Worm (Caenorhabditis elegans) whole organism, mixed stage, embryonic: ENCODE data around the gene nhr-11.

Experiments used
- M03D4.4 ChIP-seq: sonication (generic microtip); optimal IDR thresholded peaks from 2 replicates; lab custom pipeline; 2017; ENCODE audit warnings: mild to moderate bottlenecking, missing genetic modification characterization, missing compliant biosample characterization
- bed-3 ChIP-seq: fragments of 200-800 bp; sonication (Bioruptor generic); optimal IDR thresholded peaks from 3 replicates; lab custom pipeline; 2018; ENCODE audit warnings: mild to moderate bottlenecking, missing genetic modification characterization, moderate library complexity, missing compliant biosample characterization
- blmp-1 ChIP-seq: fragments of 150-350 bp; optimal IDR thresholded peaks from 2 replicates; lab custom pipeline; 2014; ENCODE audit warnings: missing biosample characterization, missing genetic modification characterization
- ceh-39 ChIP-seq: fragments of 150-350 bp; optimal IDR thresholded peaks from 2 replicates; lab custom pipeline; 2014; ENCODE audit warnings: missing biosample characterization, missing genetic modification characterization
- ceh-83 ChIP-seq: fragments of 200-800 bp; sonication (Bioruptor generic); optimal IDR thresholded peaks from 2 replicates; lab custom pipeline; 2018; ENCODE audit warnings: mild to moderate bottlenecking, missing genetic modification characterization, missing compliant biosample characterization
- ces-1 ChIP-seq: fragments of 150-350 bp; optimal IDR thresholded peaks from 2 replicates; lab custom pipeline; 2014; ENCODE audit warnings: missing biosample characterization, missing genetic modification reagents, missing genetic modification characterization
- cnd-1 ChIP-seq: fragments of 200-800 bp; sonication (Bioruptor generic); optimal IDR thresholded peaks from 2 replicates; lab custom pipeline; 2018; ENCODE audit warnings: mild to moderate bottlenecking, missing genetic modification characterization, missing compliant biosample characterization
- drap-1 ChIP-seq: fragments of 200-800 bp; sonication (Bioruptor generic); optimal IDR thresholded peaks from 3 replicates; lab custom pipeline; 2018; ENCODE audit warnings: mild to moderate bottlenecking, missing genetic modification characterization, missing compliant biosample characterization
- elt-1 ChIP-seq: sonication (generic microtip); optimal IDR thresholded peaks from 2 replicates; lab custom pipeline; 2017; ENCODE audit warnings: missing genetic modification characterization, mild to moderate bottlenecking, missing compliant biosample characterization, antibody characterized with exemption, moderate library complexity, borderline replicate concordance; ENCODE audit not compliant: insufficient read depth
- flh-1 ChIP-seq: fragments of 200-800 bp; sonication (Bioruptor generic); optimal IDR thresholded peaks from 2 replicates; lab custom pipeline; 2018; ENCODE audit warnings: mild to moderate bottlenecking, missing genetic modification characterization, moderate library complexity, missing compliant biosample characterization
- ham-2 ChIP-seq: fragments of 200-800 bp; sonication (Bioruptor generic); optimal IDR thresholded peaks from 2 replicates; lab custom pipeline; 2018; ENCODE audit warnings: mild to moderate bottlenecking, missing genetic modification characterization, missing compliant biosample characterization
- hlh-1 ChIP-seq: fragments of 150-350 bp; optimal IDR thresholded peaks from 2 replicates; lab custom pipeline; 2014; ENCODE audit warnings: missing biosample characterization, missing genetic modification reagents, missing genetic modification characterization
- lin-32 ChIP-seq: fragments of 200-800 bp; sonication (Bioruptor generic); optimal IDR thresholded peaks from 2 replicates; lab custom pipeline; 2018; ENCODE audit warnings: mild to moderate bottlenecking, missing genetic modification characterization, missing compliant biosample characterization
- lsy-2 ChIP-seq: fragments of 150-350 bp; optimal IDR thresholded peaks from 2 replicates; lab custom pipeline; 2014; ENCODE audit warnings: missing biosample characterization, missing genetic modification characterization
- mab-5 ChIP-seq: fragments of 150-350 bp; optimal IDR thresholded peaks from 2 replicates; lab custom pipeline; 2014; ENCODE audit warnings: missing biosample characterization, missing genetic modification characterization
- mep-1 ChIP-seq: fragments of 150-350 bp; optimal IDR thresholded peaks from 2 replicates; lab custom pipeline; 2017; ENCODE audit warnings: missing biosample characterization, missing genetic modification reagents, missing genetic modification characterization, inconsistent platforms
- mls-2 ChIP-seq: sonication (generic microtip); optimal IDR thresholded peaks from 2 replicates; lab custom pipeline; 2016; ENCODE audit warnings: mild to moderate bottlenecking, missing genetic modification characterization, moderate library complexity, missing compliant biosample characterization
- nhr-12 ChIP-seq: fragments of 150-350 bp; optimal IDR thresholded peaks from 2 replicates; lab custom pipeline; 2014; ENCODE audit warnings: missing biosample characterization, missing genetic modification characterization
- nhr-2 ChIP-seq: fragments of 150-350 bp; optimal IDR thresholded peaks from 2 replicates; lab custom pipeline; 2014; ENCODE audit warnings: missing biosample characterization, missing genetic modification characterization
- nhr-237 ChIP-seq: fragments of 150-350 bp; optimal IDR thresholded peaks from 2 replicates; lab custom pipeline; 2014; ENCODE audit warnings: missing biosample characterization, missing genetic modification characterization
- nhr-28 ChIP-seq: fragments of 150-350 bp; optimal IDR thresholded peaks from 2 replicates; lab custom pipeline; 2014; ENCODE audit warnings: missing biosample characterization, missing genetic modification characterization
- nhr-76 ChIP-seq: sonication (generic microtip); optimal IDR thresholded peaks from 2 replicates; lab custom pipeline; 2017; ENCODE audit warnings: missing biosample characterization, missing genetic modification characterization
- pha-4 ChIP-seq: fragments of 150-350 bp; optimal IDR thresholded peaks from 2 replicates; lab custom pipeline; 2018; ENCODE audit warnings: missing biosample characterization, missing genetic modification reagents, missing genetic modification characterization
- sem-2 ChIP-seq: fragments of 200-800 bp; sonication (Bioruptor generic); optimal IDR thresholded peaks from 2 replicates; lab custom pipeline; 2018; ENCODE audit warnings: mild to moderate bottlenecking, missing genetic modification characterization, missing compliant biosample characterization
- snpc-4 ChIP-seq: fragments of 150-350 bp; optimal IDR thresholded peaks from 2 replicates; lab custom pipeline; 2014; ENCODE audit warnings: missing biosample characterization, missing genetic modification characterization
- sptf-1 ChIP-seq: sonication (generic microtip); optimal IDR thresholded peaks from 2 replicates; lab custom pipeline; 2017; ENCODE audit warnings: mild to moderate bottlenecking, missing genetic modification characterization, moderate library complexity, missing compliant biosample characterization
- unc-120 ChIP-seq: sonication (generic microtip); optimal IDR thresholded peaks from 2 replicates; lab custom pipeline; 2017; ENCODE audit warnings: missing genetic modification characterization, missing compliant biosample characterization; ENCODE audit not compliant: poor library complexity, severe bottlenecking
- unc-39 ChIP-seq: fragments of 150-350 bp; optimal IDR thresholded peaks from 2 replicates; lab custom pipeline; 2014; ENCODE audit warnings: missing biosample characterization, missing genetic modification characterization
- unc-62 ChIP-seq: fragments of 150-350 bp; optimal IDR thresholded peaks from 2 replicates; lab custom pipeline; 2014; ENCODE audit warnings: missing biosample characterization, missing genetic modification reagents, missing genetic modification characterization
- zip-8 ChIP-seq: fragments of 150-350 bp; optimal IDR thresholded peaks from 2 replicates; lab custom pipeline; 2014; ENCODE audit warnings: missing biosample characterization, missing genetic modification characterization
- ztf-11 ChIP-seq: fragments of 150-350 bp; optimal IDR thresholded peaks from 2 replicates; lab custom pipeline; 2014; ENCODE audit warnings: missing biosample characterization, missing genetic modification characterization

Gene nhr-11

ce11 chrIV:9069703-9070102, at the start of gene nhr-11:
Gene nhr-11, plus strand, starts transcription at chrIV:9070003.
- no peak for TF ChIP-seq mls-2 (tag; lab: Kevin White, UChicago)
- no peak for TF ChIP-seq sem-2 (GFP tag; lab: Kevin White, UChicago)
- TF ChIP-seq blmp-1 = no peak
- TF ChIP-seq hlh-1 (tag; lab: Kevin White, UChicago) = no peak
- no peak for TF ChIP-seq nhr-2 (tag; lab: Kevin White, UChicago)
- no peak for TF ChIP-seq nhr-237 (tag; lab: Kevin White, UChicago)
- TF ChIP-seq mab-5 (tag; lab: Kevin White, UChicago) = no peak
- no peak for TF ChIP-seq zip-8 (tag; lab: Kevin White, UChicago)
- no peak for TF ChIP-seq cnd-1 (tag; lab: Kevin White, UChicago)
- no peak for TF ChIP-seq sptf-1 (tag; lab: Kevin White, UChicago)
- TF ChIP-seq mep-1 (tag; lab: Kevin White, UChicago) = no peak
- no peak for TF ChIP-seq unc-62
- TF ChIP-seq snpc-4 (tag; lab: Kevin White, UChicago) = no peak
- TF ChIP-seq unc-120 (tag; lab: Kevin White, UChicago) = no peak
- TF ChIP-seq ceh-39 (tag; lab: Kevin White, UChicago) = no peak
- no peak for TF ChIP-seq nhr-12 (tag; lab: Kevin White, UChicago)

DNA sequence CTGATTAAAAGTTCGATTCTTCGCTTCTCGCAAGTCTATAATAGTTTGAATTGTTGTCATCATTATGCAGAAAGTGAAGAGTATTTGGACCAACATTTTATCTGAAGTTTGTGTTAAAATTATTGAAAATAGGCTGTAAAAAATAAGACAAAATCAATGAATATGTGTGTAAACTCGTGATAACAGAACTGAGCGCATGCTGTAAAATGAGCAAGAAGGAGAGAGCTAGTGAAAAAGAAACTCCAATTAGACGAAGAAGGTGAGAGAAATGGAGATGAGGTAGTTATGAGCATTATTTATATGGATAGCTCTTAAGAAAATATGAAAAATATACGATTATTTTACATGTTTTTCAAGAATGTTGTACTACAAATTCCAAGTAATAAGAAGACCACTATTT, 49.0 kb upstream of the nhr-11 start, which contains the start of gene C53D6.4:
Gene C53D6.4 (minus strand): TSS at position 101 of the 400 bp plus-strand sequence.
- TF ChIP-seq nhr-12 (tag; lab: Kevin White, UChicago) (no peak), ces-1 (no peak), snpc-4 (tag; lab: Kevin White, UChicago) (no peak), lin-32 (GFP tag; lab: Kevin White, UChicago) (no peak), nhr-28 (no peak), flh-1 (no peak), sptf-1 (tag; lab: Kevin White, UChicago) (no peak), cnd-1 (tag; lab: Kevin White, UChicago) (no peak), nhr-76 (tag; lab: Kevin White, UChicago) (no peak), bed-3 (GFP tag; lab: Kevin White, UChicago) (no peak), mep-1 (tag; lab: Kevin White, UChicago) (no peak), ztf-11 (no peak), elt-1 (tag; lab: Kevin White, UChicago) (no peak), pha-4 (tag; lab: Kevin White, UChicago) (no peak), unc-62 (no peak)

- no peak for TF ChIP-seq pha-4 (tag; lab: Kevin White, UChicago)
- TF ChIP-seq ham-2 = no peak
- no peak for TF ChIP-seq ceh-83
- TF ChIP-seq mls-2 (tag; lab: Kevin White, UChicago) = no peak
- TF ChIP-seq unc-39 (tag; lab: Kevin White, UChicago) = no peak
- TF ChIP-seq unc-62 = no peak
- no peak for TF ChIP-seq snpc-4 (tag; lab: Kevin White, UChicago)
- no peak for TF ChIP-seq cnd-1 (tag; lab: Kevin White, UChicago)
- no peak for TF ChIP-seq ztf-11
- no peak for TF ChIP-seq ces-1
- no peak for TF ChIP-seq bed-3 (GFP tag; lab: Kevin White, UChicago)
- TF ChIP-seq drap-1 = no peak
- no peak for TF ChIP-seq sem-2 (GFP tag; lab: Kevin White, UChicago)
- no peak for TF ChIP-seq ceh-39 (tag; lab: Kevin White, UChicago)
- TF ChIP-seq M03D4.4 (tag; lab: Kevin White, UChicago) = no peak
- no peak for TF ChIP-seq mep-1 (tag; lab: Kevin White, UChicago)
Measured at ce11 chrIV:9021245-9021779, 48.5 kb upstream of the nhr-11 start.

DNA sequence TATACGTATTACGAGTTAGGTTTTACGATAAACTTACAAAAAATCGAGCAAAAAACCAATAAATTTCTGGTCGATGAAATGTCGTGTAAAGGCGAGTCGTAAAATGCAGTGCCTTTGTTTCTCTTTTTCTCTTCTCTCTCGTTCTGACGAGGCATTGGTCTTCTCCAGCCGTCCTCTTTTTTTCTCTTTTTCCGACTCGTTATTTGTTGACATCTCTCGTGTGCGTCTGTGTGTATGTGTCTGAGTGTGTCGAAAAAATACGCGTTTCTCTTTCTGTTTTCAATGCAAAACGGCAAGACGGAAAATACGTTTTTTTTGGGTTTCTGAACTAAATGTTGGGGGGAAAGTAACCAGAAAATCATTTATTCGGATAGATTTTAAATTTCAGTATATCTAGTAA, 37.3 kb upstream of the nhr-11 start, which contains the start of gene C53D6.6:
Gene C53D6.6 (minus strand): TSS at position 118 of the 400 bp plus-strand sequence.
- peak; percentile 3 for TF ChIP-seq mep-1 (tag; lab: Kevin White, UChicago)
- peak; percentile 56 for TF ChIP-seq pha-4 (tag; lab: Kevin White, UChicago)
- no peak for TF ChIP-seq bed-3 (GFP tag; lab: Kevin White, UChicago)
- TF ChIP-seq snpc-4 (tag; lab: Kevin White, UChicago) = no peak
- peak; percentile 32 for TF ChIP-seq hlh-1 (tag; lab: Kevin White, UChicago)

DNA sequence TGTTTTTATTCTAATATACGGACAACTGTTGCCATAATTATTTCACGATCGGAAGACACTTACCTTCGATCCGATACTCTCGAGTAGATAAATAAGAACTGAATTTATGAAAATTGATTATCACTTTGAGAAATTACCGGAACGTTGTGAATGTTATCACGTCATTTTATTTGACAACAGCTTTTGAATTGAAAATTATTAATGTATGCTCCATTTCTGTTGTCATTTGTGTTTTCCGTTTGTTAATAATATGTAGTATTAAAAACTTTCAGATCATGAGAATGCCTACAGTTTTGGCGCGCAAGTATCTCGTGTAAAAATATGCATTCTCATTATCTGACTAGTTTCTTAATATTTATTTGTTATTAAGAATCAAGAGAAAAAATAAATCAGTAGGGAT, 35.5 kb upstream of the nhr-11 start, which contains the start of gene C53D6.10:
Gene C53D6.10 (minus strand): TSS at position 101 of the 400 bp plus-strand sequence.
- TF ChIP-seq ham-2 (no peak), mep-1 (tag; lab: Kevin White, UChicago) (no peak), lsy-2 (no peak), lin-32 (GFP tag; lab: Kevin White, UChicago) (no peak), pha-4 (tag; lab: Kevin White, UChicago) (no peak), nhr-2 (tag; lab: Kevin White, UChicago) (no peak), M03D4.4 (tag; lab: Kevin White, UChicago) (no peak)
